Worm (Caenorhabditis elegans) whole organism, late embryonic: ENCODE measurements around the gene C33C12.11.

Source experiments
- fax-1 ChIP-seq: sonication (generic microtip); optimal IDR thresholded peaks from 2 replicates; lab custom pipeline; 2016; ENCODE audit warnings: missing genotype, missing genetic modification characterization, missing compliant biosample characterization
- fkh-10 ChIP-seq: fragments of 150-350 bp; optimal IDR thresholded peaks from 2 replicates; lab custom pipeline; 2014; ENCODE audit warnings: missing biosample characterization, missing genetic modification reagents, missing genetic modification characterization
- lim-6 ChIP-seq: sonication (generic microtip); optimal IDR thresholded peaks from 2 replicates; lab custom pipeline; 2016; ENCODE audit warnings: missing genetic modification characterization, missing compliant biosample characterization
- unc-3 ChIP-seq, 2 experiments: fragments of 200-800 bp in 1 of 2; sonication (Bioruptor generic) in 1 of 2; sonication (generic microtip) in 1 of 2; conservative IDR thresholded peaks in 1 of 2; optimal IDR thresholded peaks in 1 of 2; 2 replicates each; pipeline versions ENCODE4 v1.3.6 to Lab custom; 2016 to 2022; ENCODE audit warnings: missing compliant biosample characterization in 2 of 2, missing genetic modification characterization in 2 of 2, missing genetic modification reagents in 1 of 2
- zip-5 ChIP-seq: sonication (generic microtip); optimal IDR thresholded peaks from 2 replicates; lab custom pipeline; 2016; ENCODE audit warnings: missing genetic modification characterization, missing compliant biosample characterization

DNA sequence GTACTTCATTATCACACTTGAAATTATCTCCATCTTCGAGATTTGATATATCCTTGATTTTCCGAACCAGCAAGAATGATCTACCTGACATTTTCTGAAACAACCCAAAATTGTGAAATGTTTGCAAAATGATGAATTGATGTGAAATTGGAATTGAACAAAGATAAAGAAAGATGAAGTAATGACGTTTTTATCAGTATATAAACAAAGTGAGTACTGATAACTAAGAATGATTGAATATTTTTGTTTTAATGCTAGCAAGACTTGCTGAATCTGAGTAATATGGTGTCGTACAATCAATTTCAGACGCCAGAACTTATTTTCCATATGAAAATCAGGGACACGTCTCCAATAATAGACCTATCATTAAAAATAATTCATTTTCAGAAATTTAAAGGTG, 41.5 kb downstream of the C33C12.11 start, which contains the start of gene math-37:
- TF ChIP-seq fax-1 (tag; lab: Kevin White, UChicago) (no peak), zip-5 (tag; lab: Kevin White, UChicago) (no peak), lim-6 (tag; lab: Kevin White, UChicago) (no peak), unc-3 (GFP tag; conservative IDR thresholded peaks at IDR 0.05; lab: Robert Waterston, UW) (no peak), unc-3 (tag; optimal IDR thresholded peaks at IDR 0.05; lab: Kevin White, UChicago) (no peak), fkh-10 (GFP tag; lab: Kevin White, UChicago) (no peak)
